Worm (Caenorhabditis elegans) whole organism, late embryonic: ENCODE data around the gene M195.2.

Experiments used
- K02D7.2 ChIP-seq: sonication (generic microtip); optimal IDR thresholded peaks from 2 replicates; lab custom pipeline; 2017; ENCODE audit warnings: mild to moderate bottlenecking, missing genetic modification characterization, missing compliant biosample characterization
- ahr-1 ChIP-seq: sonication (generic microtip); optimal IDR thresholded peaks from 2 replicates; lab custom pipeline; 2016; ENCODE audit warnings: missing genetic modification characterization, missing compliant biosample characterization
- ceh-48 ChIP-seq: sonication (generic microtip); optimal IDR thresholded peaks from 2 replicates; lab custom pipeline; 2016; ENCODE audit warnings: missing genetic modification characterization, inconsistent platforms, missing compliant biosample characterization
- dve-1 ChIP-seq: sonication (generic microtip); optimal IDR thresholded peaks from 2 replicates; lab custom pipeline; 2017; ENCODE audit warnings: antibody characterized with exemption, mild to moderate bottlenecking, missing genetic modification characterization, missing compliant biosample characterization
- eyg-1 ChIP-seq: sonication (generic microtip); optimal IDR thresholded peaks from 2 replicates; lab custom pipeline; 2016; ENCODE audit warnings: missing genotype, missing genetic modification characterization, missing compliant biosample characterization
- rnt-1 ChIP-seq: sonication (generic microtip); optimal IDR thresholded peaks from 2 replicates; lab custom pipeline; 2016; ENCODE audit warnings: missing genetic modification characterization, missing compliant biosample characterization
- tbx-2 ChIP-seq: sonication (generic microtip); optimal IDR thresholded peaks from 2 replicates; lab custom pipeline; 2016; ENCODE audit warnings: missing genetic modification characterization, missing compliant biosample characterization
- unc-3 ChIP-seq, 2 experiments: fragments of 200-800 bp in 1 of 2; sonication (Bioruptor generic) in 1 of 2; sonication (generic microtip) in 1 of 2; conservative IDR thresholded peaks in 1 of 2; optimal IDR thresholded peaks in 1 of 2; 2 replicates each; pipeline versions ENCODE4 v1.3.6 to Lab custom; 2016 to 2022; ENCODE audit warnings: missing compliant biosample characterization in 2 of 2, missing genetic modification characterization in 2 of 2, missing genetic modification reagents in 1 of 2
- unc-86 ChIP-seq: sonication (generic microtip); optimal IDR thresholded peaks from 2 replicates; lab custom pipeline; 2016; ENCODE audit warnings: missing genetic modification characterization, missing compliant biosample characterization

DNA sequence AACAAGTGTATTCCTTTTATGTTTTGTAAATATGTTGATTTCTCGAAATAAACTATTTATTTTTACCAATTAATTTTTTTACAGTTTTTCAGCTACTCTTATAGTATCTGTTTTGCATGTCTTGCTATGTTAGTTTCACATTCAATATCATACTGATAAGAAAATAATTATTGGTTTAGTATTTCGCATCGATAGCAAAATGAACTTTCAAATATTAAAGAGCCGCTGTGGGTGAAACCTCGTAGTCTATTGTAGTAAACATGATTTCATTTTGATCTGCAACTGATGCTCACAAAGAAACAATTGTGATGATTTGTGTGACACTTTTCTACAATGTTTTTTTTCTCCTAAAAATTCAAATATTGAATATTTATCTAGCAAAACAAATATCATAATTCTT, 31.7 kb downstream of the M195.2 start:
- TF ChIP-seq K02D7.2 = no peak
- no peak for TF ChIP-seq tbx-2 (tag; lab: Kevin White, UChicago)
- no peak for TF ChIP-seq ahr-1 (tag; lab: Kevin White, UChicago)
- TF ChIP-seq unc-86 = no peak
- no peak for TF ChIP-seq unc-3 (GFP tag; conservative IDR thresholded peaks at IDR 0.05; lab: Robert Waterston, UW)
- no peak for TF ChIP-seq unc-3 (tag; optimal IDR thresholded peaks at IDR 0.05; lab: Kevin White, UChicago)
- no peak for TF ChIP-seq rnt-1 (tag; lab: Kevin White, UChicago)
- no peak for TF ChIP-seq dve-1 (tag; lab: Kevin White, UChicago)
- no peak for TF ChIP-seq ceh-48 (tag; lab: Kevin White, UChicago)
- TF ChIP-seq eyg-1 (tag; lab: Kevin White, UChicago) = no peak
